Fruit fly (Drosophila melanogaster) whole organism, embryonic: ENCODE results near the gene Cog3.

ENCODE experiments used
- Atf3 ChIP-seq: fragments of 200-800 bp; sonication (Bioruptor generic); optimal IDR thresholded peaks from 3 replicates; lab custom pipeline; 2016; ENCODE audit warnings: missing biosample characterization, missing genetic modification characterization
- Atf6 ChIP-seq: fragments of 200-800 bp; sonication (Bioruptor generic); IDR thresholded peaks from 2 replicates; pipeline ENCODE4 v1.3.6; 2022; ENCODE audit warnings: missing biosample characterization, missing genetic modification characterization
- Blimp-1 ChIP-seq: fragments of 200-800 bp; sonication (Bioruptor generic); optimal IDR thresholded peaks from 3 replicates; lab custom pipeline; 2018; ENCODE audit warnings: missing biosample characterization, missing genetic modification characterization, mild to moderate bottlenecking, moderate library complexity, missing genetic modification reagents
- CG10147 ChIP-seq: fragments of 200-800 bp; sonication (Bioruptor generic); optimal IDR thresholded peaks from 2 replicates; lab custom pipeline; 2019; ENCODE audit warnings: missing biosample characterization, mild to moderate bottlenecking, missing genetic modification characterization, moderate library complexity
- CG10267 ChIP-seq: fragments of 200-800 bp; sonication (Bioruptor generic); optimal IDR thresholded peaks from 2 replicates; lab custom pipeline; 2018; ENCODE audit warnings: missing biosample characterization, mild to moderate bottlenecking, missing genetic modification characterization, moderate library complexity
- CG10366 ChIP-seq: fragments of 200-800 bp; sonication (Bioruptor generic); IDR thresholded peaks from 2 replicates; pipeline ENCODE4 v1.3.6; 2022; ENCODE audit warnings: missing biosample characterization, missing genetic modification characterization
- CG10431 ChIP-seq: fragments of 200-800 bp; sonication (Bioruptor generic); optimal IDR thresholded peaks from 3 replicates; lab custom pipeline; 2018; ENCODE audit warnings: missing biosample characterization, mild to moderate bottlenecking, missing genetic modification characterization
- CG10462 ChIP-seq: fragments of 200-800 bp; sonication (Bioruptor generic); optimal IDR thresholded peaks from 2 replicates; lab custom pipeline; 2016; ENCODE audit warnings: missing biosample characterization, missing genetic modification characterization
- CG11093 ChIP-seq: fragments of 200-800 bp; sonication (Bioruptor generic); IDR thresholded peaks from 3 replicates; pipeline ENCODE4 v1.3.6; 2022; ENCODE audit warnings: missing biosample characterization, missing genetic modification characterization
- CG11696 ChIP-seq: fragments of 200-800 bp; sonication (Bioruptor generic); IDR thresholded peaks from 2 replicates; pipeline ENCODE4 v1.3.6; 2022; ENCODE audit warnings: missing biosample characterization, missing genetic modification characterization
- CG12104 ChIP-seq: fragments of 200-800 bp; sonication (Bioruptor generic); optimal IDR thresholded peaks from 3 replicates; lab custom pipeline; 2016; ENCODE audit warnings: missing biosample characterization, missing genetic modification characterization
- CG12659 ChIP-seq: fragments of 200-800 bp; sonication (Bioruptor generic); optimal IDR thresholded peaks from 3 replicates; lab custom pipeline; 2017; ENCODE audit warnings: mild to moderate bottlenecking, missing biosample characterization, missing genetic modification reagents, missing genetic modification characterization
- CG13296 ChIP-seq: fragments of 200-800 bp; sonication (Bioruptor generic); optimal IDR thresholded peaks from 3 replicates; lab custom pipeline; 2018; ENCODE audit warnings: missing biosample characterization, mild to moderate bottlenecking, missing genetic modification characterization
- CG14050 ChIP-seq: fragments of 200-800 bp; sonication (Bioruptor generic); IDR thresholded peaks from 3 replicates; pipeline ENCODE4 v1.3.6; 2022; ENCODE audit warnings: missing biosample characterization, missing genetic modification characterization
- CG15479 ChIP-seq: fragments of 200-800 bp; sonication (Bioruptor generic); optimal IDR thresholded peaks from 3 replicates; lab custom pipeline; 2019; ENCODE audit warnings: missing biosample characterization, mild to moderate bottlenecking, missing genetic modification characterization, moderate library complexity
- CG2678 ChIP-seq: fragments of 200-800 bp; sonication (Bioruptor generic); optimal IDR thresholded peaks from 3 replicates; lab custom pipeline; 2019; ENCODE audit warnings: missing biosample characterization, mild to moderate bottlenecking, missing genetic modification characterization, moderate library complexity
- CG31365 ChIP-seq: fragments of 200-800 bp; sonication (Bioruptor generic); optimal IDR thresholded peaks from 2 replicates; lab custom pipeline; 2018; ENCODE audit warnings: missing biosample characterization, mild to moderate bottlenecking, missing genetic modification characterization
- CG4617 ChIP-seq: fragments of 200-800 bp; sonication (Bioruptor generic); optimal IDR thresholded peaks from 3 replicates; lab custom pipeline; 2016; ENCODE audit warnings: missing biosample characterization, missing genetic modification characterization, borderline replicate concordance
- CG5953 ChIP-seq: fragments of 200-800 bp; sonication (Bioruptor generic); IDR thresholded peaks from 2 replicates; pipeline ENCODE4 v1.3.6; 2022; ENCODE audit warnings: missing biosample characterization, missing genetic modification characterization
- CG6175 ChIP-seq: fragments of 200-800 bp; sonication (Bioruptor generic); IDR thresholded peaks from 3 replicates; pipeline ENCODE4 v1.3.6; 2022; ENCODE audit warnings: missing biosample characterization, missing genetic modification characterization
- CG6683 ChIP-seq: fragments of 200-800 bp; sonication (Bioruptor generic); optimal IDR thresholded peaks from 2 replicates; lab custom pipeline; 2017; ENCODE audit warnings: missing biosample characterization, mild to moderate bottlenecking, missing genetic modification characterization, missing genetic modification reagents
- CG9797 ChIP-seq: fragments of 200-800 bp; sonication (Bioruptor generic); optimal IDR thresholded peaks from 3 replicates; lab custom pipeline; 2018; ENCODE audit warnings: missing biosample characterization, mild to moderate bottlenecking, missing genetic modification characterization
- D ChIP-seq, 2 experiments: fragments of 200-800 bp in 1 of 2; fragments of >200 bp in 1 of 2; sonication (Bioruptor generic) in 1 of 2; optimal IDR thresholded peaks; 2 replicates in 1 of 2; 3 replicates in 1 of 2; lab custom pipeline; 2017; ENCODE audit warnings: mild to moderate bottlenecking in 1 of 2, missing biosample characterization in 1 of 2, missing genetic modification characterization in 1 of 2, missing genetic modification reagents in 1 of 2
- Dek ChIP-seq: fragments of 200-800 bp; sonication (Bioruptor generic); optimal IDR thresholded peaks from 3 replicates; lab custom pipeline; 2019; ENCODE audit warnings: missing biosample characterization, mild to moderate bottlenecking, missing genetic modification characterization, moderate library complexity
- E2f1 ChIP-seq: fragments of 200-800 bp; sonication (Bioruptor generic); IDR thresholded peaks from 2 replicates; pipeline ENCODE4 v1.3.6; 2022; ENCODE audit warnings: missing biosample characterization, missing genetic modification characterization
- E2f2 ChIP-seq: fragments of 200-800 bp; sonication (Bioruptor generic); IDR thresholded peaks from 2 replicates; pipeline ENCODE4 v1.3.6; 2022; ENCODE audit warnings: missing biosample characterization, missing genetic modification characterization
- H15 ChIP-seq: fragments of 200-800 bp; sonication (Bioruptor generic); IDR thresholded peaks from 3 replicates; pipeline ENCODE4 v1.3.6; 2022; ENCODE audit warnings: missing biosample characterization, missing genetic modification characterization
- Hr39 ChIP-seq: fragments of >200 bp; optimal IDR thresholded peaks from 2 replicates; lab custom pipeline; 2017
- NK7.1 ChIP-seq: fragments of 200-800 bp; sonication (Bioruptor generic); optimal IDR thresholded peaks from 3 replicates; lab custom pipeline; 2016; ENCODE audit warnings: missing biosample characterization, missing genetic modification characterization
- NfI ChIP-seq: fragments of 200-800 bp; sonication (Bioruptor generic); optimal IDR thresholded peaks from 3 replicates; lab custom pipeline; 2018; ENCODE audit warnings: missing biosample characterization, mild to moderate bottlenecking, missing genetic modification characterization, moderate library complexity
- Oli ChIP-seq: fragments of 200-800 bp; sonication (Bioruptor generic); optimal IDR thresholded peaks from 2 replicates; lab custom pipeline; 2018; ENCODE audit warnings: missing biosample characterization, mild to moderate bottlenecking, missing genetic modification characterization, moderate library complexity
- Tbp ChIP-seq: fragments of >200 bp; optimal IDR thresholded peaks from 2 replicates; lab custom pipeline; 2018; ENCODE audit warnings: missing biosample characterization, missing genetic modification characterization
- Vsx1 ChIP-seq: fragments of 200-800 bp; sonication (Bioruptor generic); optimal IDR thresholded peaks from 2 replicates; lab custom pipeline; 2017; ENCODE audit warnings: missing biosample characterization, mild to moderate bottlenecking, missing genetic modification characterization, missing genetic modification reagents
- br ChIP-seq: fragments of >200 bp; optimal IDR thresholded peaks from 2 replicates; lab custom pipeline; 2017
- chinmo ChIP-seq: fragments of 200-800 bp; sonication (Bioruptor generic); IDR thresholded peaks from 4 replicates; pipeline ENCODE4 v1.3.6; 2022; ENCODE audit warnings: missing biosample characterization, missing genetic modification characterization; ENCODE audit not compliant: partially characterized antibody
- dpn ChIP-seq, 2 experiments: fragments of 200-800 bp; sonication (Bioruptor generic); optimal IDR thresholded peaks; 3 replicates each; lab custom pipeline; 2016; ENCODE audit warnings: missing biosample characterization in 2 of 2, missing genetic modification characterization in 2 of 2
- fd64A ChIP-seq: fragments of 200-800 bp; sonication (Bioruptor generic); optimal IDR thresholded peaks from 3 replicates; lab custom pipeline; 2018; ENCODE audit warnings: missing biosample characterization, mild to moderate bottlenecking, missing genetic modification characterization
- fu2 ChIP-seq: fragments of 200-800 bp; sonication (Bioruptor generic); optimal IDR thresholded peaks from 2 replicates; lab custom pipeline; 2016; ENCODE audit warnings: missing biosample characterization, missing genetic modification characterization
- insv ChIP-seq, 2 experiments: fragments of 200-800 bp; sonication (Bioruptor generic); optimal IDR thresholded peaks; 3 replicates each; lab custom pipeline; 2016 to 2018; ENCODE audit warnings: missing biosample characterization in 2 of 2, missing genetic modification characterization in 2 of 2
- jumu ChIP-seq: fragments of 200-800 bp; sonication (Bioruptor generic); optimal IDR thresholded peaks from 3 replicates; lab custom pipeline; 2016; ENCODE audit warnings: missing biosample characterization, missing genetic modification characterization
- kay ChIP-seq: fragments of 200-800 bp; sonication (Bioruptor generic); optimal IDR thresholded peaks from 2 replicates; lab custom pipeline; 2016; ENCODE audit warnings: missing biosample characterization, missing genetic modification characterization
- odd ChIP-seq: fragments of 200-800 bp; sonication (Bioruptor generic); optimal IDR thresholded peaks from 2 replicates; lab custom pipeline; 2017; ENCODE audit warnings: missing biosample characterization, mild to moderate bottlenecking, missing genetic modification characterization
- sd ChIP-seq: fragments of 200-800 bp; sonication (Bioruptor generic); optimal IDR thresholded peaks from 3 replicates; lab custom pipeline; 2018; ENCODE audit warnings: missing biosample characterization, mild to moderate bottlenecking, missing genetic modification characterization, moderate library complexity
- shn ChIP-seq: fragments of 200-800 bp; sonication (Bioruptor generic); optimal IDR thresholded peaks from 3 replicates; lab custom pipeline; 2016; ENCODE audit warnings: missing biosample characterization, missing genetic modification characterization
- sqz ChIP-seq: fragments of 200-800 bp; sonication (Bioruptor generic); optimal IDR thresholded peaks from 3 replicates; lab custom pipeline; 2018; ENCODE audit warnings: missing biosample characterization, mild to moderate bottlenecking, missing genetic modification characterization
- sug ChIP-seq: fragments of 200-800 bp; optimal IDR thresholded peaks from 2 replicates; lab custom pipeline; 2019; ENCODE audit warnings: missing biosample characterization, mild to moderate bottlenecking, missing genetic modification characterization, moderate library complexity
- tna ChIP-seq: fragments of 200-800 bp; sonication (Bioruptor generic); IDR thresholded peaks from 2 replicates; pipeline ENCODE4 v1.3.6; 2022; ENCODE audit warnings: missing biosample characterization, missing genetic modification characterization; ENCODE audit not compliant: partially characterized antibody
- zf30C ChIP-seq: fragments of 200-800 bp; sonication (Bioruptor generic); optimal IDR thresholded peaks from 3 replicates; lab custom pipeline; 2018; ENCODE audit warnings: missing biosample characterization, mild to moderate bottlenecking, missing genetic modification characterization

Cog3 gene

dm6 chr2L:3472242-3472641 lies 15.4 kb upstream of the Cog3 start, which contains the start of gene Pgant4 (continued):
- peak; percentile 75 for TF ChIP-seq NfI (GFP tag; lab: Kevin White, UChicago)
- TF ChIP-seq CG4617 (GFP tag; lab: Kevin White, UChicago) = peak; percentile 28
- no peak for TF ChIP-seq CG6683
- TF ChIP-seq shn (GFP tag; lab: Kevin White, UChicago) = no peak
- peak; percentile 99 for TF ChIP-seq E2f2 (GFP tag; lab: Robert Waterston, UW)
- TF ChIP-seq CG2678 (tag; lab: Kevin White, UChicago) = no peak
- no peak for TF ChIP-seq D (optimal IDR thresholded peaks at IDR 0.05; lab: Kevin White, UChicago)
- TF ChIP-seq D (GFP tag; optimal IDR thresholded peaks at IDR 0.05; lab: Kevin White, UChicago) = peak; percentile 6
- no peak for TF ChIP-seq br (lab: Kevin White, UChicago)
- TF ChIP-seq CG11696 (GFP tag; lab: Robert Waterston, UW) = no peak
- peak in 1 of 2 experiments; percentile 49 for TF ChIP-seq insv (GFP tag; optimal IDR thresholded peaks at IDR 0.05; lab: Kevin White, UChicago)
- TF ChIP-seq CG10147 (GFP tag; lab: Kevin White, UChicago) = no peak
- no peak for TF ChIP-seq fd64A (GFP tag; lab: Kevin White, UChicago)
- TF ChIP-seq NK7.1 (GFP tag; lab: Kevin White, UChicago) = no peak
- no peak; the same call in 2 of the 3 replicates for TF ChIP-seq CG14050 (GFP tag; lab: Robert Waterston, UW)
- TF ChIP-seq CG10267 (tag; lab: Kevin White, UChicago) = peak; percentile 43
- peak; percentile 30 for TF ChIP-seq Oli
- no peak for TF ChIP-seq CG12104 (GFP tag; lab: Kevin White, UChicago)
- TF ChIP-seq CG6175 (GFP tag; lab: Robert Waterston, UW) = 0 out of 3 replicates have a peak, but pooled peaks have one; percentile 28
- TF ChIP-seq sqz (GFP tag; lab: Kevin White, UChicago) = no peak
- no peak for TF ChIP-seq sd
- TF ChIP-seq H15 (GFP tag; lab: Robert Waterston, UW) = peak; percentile 69; the same call in 2 of the 3 replicates
- TF ChIP-seq E2f1 (GFP tag; lab: Robert Waterston, UW) = peak; percentile 49; the same call in 1 of the 2 replicates
- TF ChIP-seq kay (GFP tag; lab: Kevin White, UChicago) = no peak
- no peak for TF ChIP-seq CG10462 (GFP tag; lab: Kevin White, UChicago)
- TF ChIP-seq tna (GFP tag; lab: Robert Waterston, UW) = no peak
- TF ChIP-seq CG5953 (GFP tag; lab: Robert Waterston, UW) = no peak
- TF ChIP-seq Atf6 (GFP tag; lab: Robert Waterston, UW) = peak; percentile 68
- TF ChIP-seq CG13296 (GFP tag; lab: Kevin White, UChicago) = no peak
- no peak for TF ChIP-seq Vsx1 (GFP tag; lab: Kevin White, UChicago)
- TF ChIP-seq CG11093 (GFP tag; lab: Robert Waterston, UW) = peak; percentile 48; the same call in 1 of the 3 replicates
- TF ChIP-seq chinmo (GFP tag; lab: Robert Waterston, UW) = no peak
- TF ChIP-seq zf30C (GFP tag; lab: Kevin White, UChicago) = no peak
- peak; percentile 41 for TF ChIP-seq Dek (tag; lab: Kevin White, UChicago)
- TF ChIP-seq Atf3 (GFP tag; lab: Kevin White, UChicago) = peak; percentile 15
- TF ChIP-seq CG9797 (GFP tag; lab: Kevin White, UChicago) = no peak
- no peak for TF ChIP-seq CG10431 (GFP tag; lab: Kevin White, UChicago)
- TF ChIP-seq dpn (GFP tag; optimal IDR thresholded peaks at IDR 0.05; lab: Kevin White, UChicago) = peak; percentile 40 to 69
- no peak for TF ChIP-seq Hr39 (lab: Kevin White, UChicago)
- TF ChIP-seq Blimp-1 (GFP tag; lab: Kevin White, UChicago) = no peak
- TF ChIP-seq CG15479 = no peak
- TF ChIP-seq CG10366 (GFP tag; lab: Robert Waterston, UW) = peak; percentile 61
- TF ChIP-seq sug (tag; lab: Kevin White, UChicago) = peak; percentile 60
- no peak for TF ChIP-seq jumu (GFP tag; lab: Kevin White, UChicago)
- no peak for TF ChIP-seq odd
- no peak for TF ChIP-seq Tbp (GFP tag; lab: Kevin White, UChicago)
- TF ChIP-seq CG31365 (tag; lab: Kevin White, UChicago) = peak; percentile 14
- TF ChIP-seq CG12659 = peak; percentile 50
- no peak for TF ChIP-seq fu2
